Worm (Caenorhabditis elegans): ENCODE results near the gene Y56A3A.16.

The Y56A3A.16 gene

ce11 chrIII:11898169-11898568 lies 16.0 kb downstream of the Y56A3A.16 start, which contains the start of gene tsen-2:
tsen-2 (minus strand) TSS chrIII:11898269.
- TF ChIP-seq fos-1 (tag; optimal IDR thresholded peaks at IDR 0.05) (no peak), T26A8.4 (GFP tag; IDR thresholded peaks at IDR 0.05) (no peak), ctbp-1 (GFP tag; IDR thresholded peaks at IDR 0.05) (no peak), daf-8 (GFP tag; IDR thresholded peaks at IDR 0.05) (no peak), nhr-28 (tag; optimal IDR thresholded peaks at IDR 0.05) (no peak)

ce11 chrIII:11896652-11897051 lies 17.5 kb downstream of the Y56A3A.16 start:
- TF ChIP-seq ceh-62 (tag; optimal IDR thresholded peaks at IDR 0.05) (no peak), Y48G9A.11 (GFP tag; IDR thresholded peaks at IDR 0.05) (no peak), fos-1 (tag; optimal IDR thresholded peaks at IDR 0.05) (no peak), fkh-10 (GFP tag; optimal IDR thresholded peaks at IDR 0.05) (no peak), unc-62 (GFP tag; optimal IDR thresholded peaks at IDR 0.05 in 1 of 2) (no peak), unc-62 (tag; optimal IDR thresholded peaks at IDR 0.05) (no peak), gei-8 (GFP tag; optimal IDR thresholded peaks at IDR 0.05) (no peak), rbr-2 (tag; optimal IDR thresholded peaks at IDR 0.05) (no peak), skn-1 (tag; optimal IDR thresholded peaks at IDR 0.05) (no peak), nhr-6 (tag; optimal IDR thresholded peaks at IDR 0.05) (no peak), lin-38 (GFP tag; IDR thresholded peaks at IDR 0.05) (no peak), F26F4.8 (GFP tag; conservative IDR thresholded peaks at IDR 0.05) (no peak), php-3 (GFP tag; IDR thresholded peaks at IDR 0.05) (no peak), mxl-3 (GFP tag; optimal IDR thresholded peaks at IDR 0.05) (no peak), attf-4 (tag; optimal IDR thresholded peaks at IDR 0.05) (no peak), ceh-20 (GFP tag; IDR thresholded peaks at IDR 0.05) (no peak), Y105C5A.15 (GFP tag; IDR thresholded peaks at IDR 0.05) (no peak), daf-12 (tag; optimal IDR thresholded peaks at IDR 0.05) (no peak)

- TF ChIP-seq dmd-8 (GFP tag; IDR thresholded peaks at IDR 0.05) (no peak), fkh-10 (GFP tag; optimal IDR thresholded peaks at IDR 0.05) (no peak), ctbp-1 (GFP tag; IDR thresholded peaks at IDR 0.05) (no peak), dmd-9 (GFP tag; IDR thresholded peaks at IDR 0.05) (no peak), ceh-28 (tag; optimal IDR thresholded peaks at IDR 0.05) (peak; percentile 3), jun-1 (tag; optimal IDR thresholded peaks at IDR 0.05) (no peak), mdt-29 (GFP tag; IDR thresholded peaks at IDR 0.05) (no peak), lir-3 (tag; optimal IDR thresholded peaks at IDR 0.05) (no peak)
Observed at ce11 chrIII:11895504-11895903, 18.6 kb downstream of the Y56A3A.16 start.

ce11 chrIII:11892939-11893338 lies 21.2 kb downstream of the Y56A3A.16 start, which contains the start of gene Y56A3A.41:
Y56A3A.41 (minus strand) TSS chrIII:11893039.
- no peak for TF ChIP-seq zag-1 (tag; optimal IDR thresholded peaks at IDR 0.05)
- no peak for TF ChIP-seq aha-1 (tag)
- no peak for TF ChIP-seq nhr-10 (tag; optimal IDR thresholded peaks at IDR 0.05)
- TF ChIP-seq zfp-3 (GFP tag; conservative IDR thresholded peaks at IDR 0.05) = no peak

ce11 chrIII:11891335-11891734 lies 22.8 kb downstream of the Y56A3A.16 start, which contains the start of gene faah-5:
faah-5 (minus strand) TSS chrIII:11891435.
- no peak for TF ChIP-seq ZK546.5 (tag; optimal IDR thresholded peaks at IDR 0.05)
- TF ChIP-seq nhr-10 (tag; optimal IDR thresholded peaks at IDR 0.05) = no peak
- TF ChIP-seq hif-1 (tag; optimal IDR thresholded peaks at IDR 0.05) = no peak
- TF ChIP-seq vab-7 (GFP tag; IDR thresholded peaks at IDR 0.05) = no peak
- TF ChIP-seq nhr-28 (tag; optimal IDR thresholded peaks at IDR 0.05) = no peak
- TF ChIP-seq lsy-2 (tag; optimal IDR thresholded peaks at IDR 0.05) = no peak
- TF ChIP-seq nhr-237 (tag; optimal IDR thresholded peaks at IDR 0.05) = no peak
- no peak for TF ChIP-seq zip-11 (GFP tag; IDR thresholded peaks at IDR 0.05)
- no peak for TF ChIP-seq pha-4 (GFP tag; IDR thresholded peaks at IDR 0.05)
- no peak for TF ChIP-seq pha-4 (tag; optimal IDR thresholded peaks at IDR 0.05)
- no peak for TF ChIP-seq attf-4 (tag; optimal IDR thresholded peaks at IDR 0.05)
- TF ChIP-seq ceh-28 (tag; optimal IDR thresholded peaks at IDR 0.05) = no peak
- no peak for TF ChIP-seq mdl-1 (tag; optimal IDR thresholded peaks at IDR 0.05)
- no peak for TF ChIP-seq zfp-3 (GFP tag; conservative IDR thresholded peaks at IDR 0.05)

Data from whole organism, L4 larva.